Worm (Caenorhabditis elegans) whole organism, early embryonic: ENCODE measurements around the gene T02H6.1.

Experiments used
- aly-1 ChIP-seq: sonication (generic microtip); optimal IDR thresholded peaks from 2 replicates; lab custom pipeline; 2016; ENCODE audit warnings: missing genetic modification characterization, missing compliant biosample characterization
- ama-1 ChIP-seq: fragments of 150-350 bp; optimal IDR thresholded peaks from 2 replicates; lab custom pipeline; 2014
- flt-1 ChIP-seq: fragments of 200-800 bp; sonication (Bioruptor generic); IDR thresholded peaks from 2 replicates; pipeline ENCODE4 v1.3.6; 2022; ENCODE audit warnings: missing genetic modification characterization, missing compliant biosample characterization
- hnd-1 ChIP-seq: sonication (generic microtip); optimal IDR thresholded peaks from 2 replicates; lab custom pipeline; 2016; ENCODE audit warnings: missing genetic modification characterization, missing compliant biosample characterization
- scrt-1 ChIP-seq: fragments of 200-800 bp; sonication (Bioruptor generic); IDR thresholded peaks from 2 replicates; pipeline ENCODE4 v1.3.6; 2022; ENCODE audit warnings: missing genetic modification characterization, missing compliant biosample characterization
- sea-1 ChIP-seq: fragments of 200-800 bp; sonication (Bioruptor generic); conservative IDR thresholded peaks from 2 replicates; pipeline ENCODE4 v1.3.6; 2022; ENCODE audit warnings: missing genetic modification characterization, missing compliant biosample characterization

- TF ChIP-seq flt-1 (no peak), hnd-1 (tag; lab: Kevin White, UChicago) (no peak), aly-1 (tag; lab: Kevin White, UChicago) (no peak), ama-1 (lab: Kevin White, UChicago) (no peak), sea-1 (GFP tag; lab: Robert Waterston, UW) (no peak), scrt-1 (no peak)
Measured at ce11 chrII:709081-709480, at the start of gene T02H6.1.
